Worm (Caenorhabditis elegans) whole organism, L2 larva: Measurements from ENCODE around the gene cdr-1.

Experiments used
- ama-1 ChIP-seq: fragments of 150-350 bp; optimal IDR thresholded peaks from 2 replicates; lab custom pipeline; 2018; ENCODE audit warnings: inconsistent platforms
- dmd-4 ChIP-seq: sonication (generic microtip); optimal IDR thresholded peaks from 2 replicates; lab custom pipeline; 2017; ENCODE audit warnings: missing biosample characterization, missing genetic modification characterization
- elt-1 ChIP-seq: fragments of 150-350 bp; optimal IDR thresholded peaks from 2 replicates; lab custom pipeline; 2014; ENCODE audit warnings: missing biosample characterization, missing genetic modification characterization
- elt-3 ChIP-seq: sonication (generic microtip); optimal IDR thresholded peaks from 2 replicates; lab custom pipeline; 2017; ENCODE audit warnings: missing biosample characterization, missing genetic modification characterization
- lin-39 ChIP-seq: fragments of 150-350 bp; optimal IDR thresholded peaks from 2 replicates; lab custom pipeline; 2014; ENCODE audit warnings: missing biosample characterization, missing genetic modification reagents, missing genetic modification characterization
- mbf-1 ChIP-seq: sonication (generic microtip); optimal IDR thresholded peaks from 2 replicates; lab custom pipeline; 2017; ENCODE audit warnings: missing biosample characterization, missing genetic modification characterization
- mdl-1 ChIP-seq, 2 experiments: fragments of 150-350 bp in 1 of 2; sonication (generic microtip) in 1 of 2; optimal IDR thresholded peaks; 2 replicates each; lab custom pipeline; 2017; ENCODE audit warnings: missing biosample characterization in 2 of 2, missing genetic modification characterization in 2 of 2
- nhr-237 ChIP-seq: fragments of 150-350 bp; optimal IDR thresholded peaks from 2 replicates; lab custom pipeline; 2014; ENCODE audit warnings: missing biosample characterization, missing genetic modification characterization
- nhr-25 ChIP-seq: fragments of 150-350 bp; sonication (generic microtip); optimal IDR thresholded peaks from 3 replicates; lab custom pipeline; 2014; ENCODE audit warnings: missing biosample characterization, missing genetic modification characterization
- skn-1 ChIP-seq: sonication (generic microtip); optimal IDR thresholded peaks from 2 replicates; lab custom pipeline; 2017; ENCODE audit warnings: missing biosample characterization, missing genetic modification characterization
- snpc-4 ChIP-seq: fragments of 150-350 bp; optimal IDR thresholded peaks from 2 replicates; lab custom pipeline; 2014; ENCODE audit warnings: missing biosample characterization, missing genetic modification characterization
- unc-62 ChIP-seq: fragments of 150-350 bp; optimal IDR thresholded peaks from 2 replicates; lab custom pipeline; 2014; ENCODE audit warnings: missing biosample characterization, missing genetic modification reagents, missing genetic modification characterization
- zag-1 ChIP-seq: fragments of 150-350 bp; optimal IDR thresholded peaks from 2 replicates; lab custom pipeline; 2014; ENCODE audit warnings: missing biosample characterization, missing genetic modification characterization
- ztf-4 ChIP-seq: fragments of 150-350 bp; optimal IDR thresholded peaks from 2 replicates; lab custom pipeline; 2014; ENCODE audit warnings: missing biosample characterization, missing genetic modification characterization

DNA sequence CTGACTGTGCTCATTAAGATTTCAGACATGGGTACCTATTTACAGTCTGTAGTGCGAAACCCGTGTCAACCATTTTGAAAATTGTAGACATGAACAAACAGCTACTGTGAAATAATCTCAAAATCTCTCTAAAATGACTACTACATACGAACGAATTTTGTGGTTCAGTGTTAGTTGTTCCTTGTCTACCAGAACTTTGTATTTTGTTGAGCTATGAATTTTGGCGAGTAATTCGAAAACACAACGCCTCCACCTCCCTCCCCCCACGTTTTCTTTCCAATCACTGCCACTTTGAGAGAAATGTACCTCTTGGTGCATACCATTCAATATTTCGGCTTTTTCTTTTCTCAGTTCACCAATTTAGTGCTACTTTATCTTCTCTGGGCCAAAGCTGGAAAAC lies 28.4 kb upstream of the cdr-1 start, which contains the start of gene T06C12.11:
- no peak for TF ChIP-seq nhr-237
- no peak for TF ChIP-seq zag-1 (tag; lab: Kevin White, UChicago)
- no peak for TF ChIP-seq nhr-25 (tag; lab: Kevin White, UChicago)
- no peak for TF ChIP-seq mbf-1 (tag; lab: Kevin White, UChicago)
- TF ChIP-seq elt-3 (tag; lab: Kevin White, UChicago) = no peak
- no peak for TF ChIP-seq ztf-4 (tag; lab: Kevin White, UChicago)
- TF ChIP-seq skn-1 = no peak
- TF ChIP-seq dmd-4 (tag; lab: Kevin White, UChicago) = no peak
- TF ChIP-seq lin-39 (tag; lab: Kevin White, UChicago) = no peak
- TF ChIP-seq snpc-4 (tag; lab: Kevin White, UChicago) = no peak
- TF ChIP-seq ama-1 (lab: Kevin White, UChicago) = no peak
- TF ChIP-seq mdl-1 (tag; optimal IDR thresholded peaks at IDR 0.05; lab: Kevin White, UChicago) = no peak
- no peak for TF ChIP-seq unc-62
- TF ChIP-seq elt-1 (tag; lab: Kevin White, UChicago) = no peak
